Worm (Caenorhabditis elegans) whole organism, L4 larva: ENCODE results near the gene clec-250.

Source experiments
- ama-1 ChIP-seq: fragments of 150-350 bp; optimal IDR thresholded peaks from 2 replicates; lab custom pipeline; 2014; ENCODE audit warnings: inconsistent platforms, mixed read lengths
- arid-1 ChIP-seq: fragments of 200-800 bp; sonication (Bioruptor generic); conservative IDR thresholded peaks from 2 replicates; pipeline ENCODE4 v1.3.6; 2022; ENCODE audit warnings: missing genetic modification reagents, missing genetic modification characterization, missing compliant biosample characterization
- dmd-6 ChIP-seq: fragments of 200-800 bp; sonication (Bioruptor generic); IDR thresholded peaks from 2 replicates; pipeline ENCODE4 v1.3.6; 2022; ENCODE audit warnings: missing genetic modification reagents, missing genetic modification characterization, missing compliant biosample characterization
- hlh-11 ChIP-seq: fragments of 200-800 bp; sonication (Bioruptor generic); optimal IDR thresholded peaks from 2 replicates; lab custom pipeline; 2018; ENCODE audit warnings: mild to moderate bottlenecking, missing genetic modification characterization, missing compliant biosample characterization
- lim-7 ChIP-seq: fragments of 200-800 bp; sonication (Bioruptor generic); IDR thresholded peaks from 2 replicates; pipeline ENCODE4 v1.3.6; 2022; ENCODE audit warnings: missing genetic modification characterization, missing compliant biosample characterization
- lir-3 ChIP-seq: sonication (generic microtip); optimal IDR thresholded peaks from 2 replicates; lab custom pipeline; 2016; ENCODE audit warnings: mild to moderate bottlenecking, missing genetic modification characterization, missing compliant biosample characterization
- mep-1 ChIP-seq: fragments of 150-350 bp; sonication (generic microtip); optimal IDR thresholded peaks from 3 replicates; lab custom pipeline; 2014; ENCODE audit warnings: missing biosample characterization, missing genetic modification characterization
- mxl-3 ChIP-seq: fragments of 200-800 bp; sonication (Bioruptor generic); optimal IDR thresholded peaks from 2 replicates; lab custom pipeline; 2018; ENCODE audit warnings: mild to moderate bottlenecking, missing genetic modification characterization, missing compliant biosample characterization
- nhr-28 ChIP-seq: fragments of 150-350 bp; optimal IDR thresholded peaks from 2 replicates; lab custom pipeline; 2014; ENCODE audit warnings: missing biosample characterization, missing genetic modification characterization
- snpc-4 ChIP-seq: fragments of 150-350 bp; optimal IDR thresholded peaks from 2 replicates; lab custom pipeline; 2014; ENCODE audit warnings: missing biosample characterization, missing genetic modification characterization
- zip-2 ChIP-seq: fragments of 150-350 bp; optimal IDR thresholded peaks from 2 replicates; lab custom pipeline; 2014; ENCODE audit warnings: missing biosample characterization, missing genetic modification characterization

DNA sequence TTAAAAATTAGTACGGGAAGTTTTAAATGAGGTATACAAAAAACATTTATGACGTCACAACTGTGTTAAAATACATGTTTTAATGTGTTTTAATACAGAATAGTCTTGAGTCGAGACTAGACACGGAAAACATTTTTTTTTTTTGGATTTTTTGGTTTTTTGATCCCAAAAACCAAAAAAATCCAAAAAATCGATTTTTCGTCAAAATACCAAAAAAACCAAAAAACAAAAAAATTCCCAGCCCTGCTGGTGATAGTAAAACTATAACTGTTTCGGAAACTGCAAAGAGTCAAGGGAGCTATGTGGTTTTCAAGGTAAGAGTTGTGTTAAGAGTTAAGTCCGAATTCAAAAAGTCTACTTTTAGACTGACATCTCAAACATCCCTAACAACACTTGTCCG lies 19.1 kb upstream of the clec-250 start, which contains the start of gene F11D11.4:
- TF ChIP-seq snpc-4 (tag; lab: Kevin White, UChicago) (no peak), nhr-28 (tag; lab: Kevin White, UChicago) (no peak), arid-1 (GFP tag; lab: Robert Waterston, UW) (no peak), ama-1 (no peak), lim-7 (GFP tag; lab: Robert Waterston, UW) (no peak), lir-3 (no peak), mxl-3 (GFP tag; lab: Kevin White, UChicago) (no peak), hlh-11 (tag; lab: Kevin White, UChicago) (no peak), dmd-6 (no peak), mep-1 (tag; lab: Kevin White, UChicago) (no peak), zip-2 (tag; lab: Kevin White, UChicago) (no peak)
